Fruit fly (Drosophila melanogaster) Kc167 (cell line): Measurements from ENCODE around the gene CG8176.

ENCODE experiments used
- Myc ChIP-seq: fragments of >200 bp; optimal IDR thresholded peaks from 2 replicates; lab custom pipeline; 2017; ENCODE audit warnings: missing external identifiers
- Sin3A ChIP-seq: fragments of >200 bp; optimal IDR thresholded peaks from 2 replicates; lab custom pipeline; 2018; ENCODE audit warnings: missing external identifiers
- h ChIP-seq: fragments of >200 bp; optimal IDR thresholded peaks from 3 replicates; lab custom pipeline; 2018; ENCODE audit warnings: missing external identifiers
- insv ChIP-seq: fragments of >200 bp; optimal IDR thresholded peaks from 3 replicates; lab custom pipeline; 2018; ENCODE audit warnings: missing external identifiers
- psq ChIP-seq: fragments of >200 bp; optimal IDR thresholded peaks from 2 replicates; lab custom pipeline; 2017; ENCODE audit warnings: missing external identifiers
- ttk ChIP-seq: sonication (Bioruptor generic); optimal IDR thresholded peaks from 2 replicates; lab custom pipeline; 2017; ENCODE audit warnings: missing external identifiers

The CG8176 gene

DNA sequence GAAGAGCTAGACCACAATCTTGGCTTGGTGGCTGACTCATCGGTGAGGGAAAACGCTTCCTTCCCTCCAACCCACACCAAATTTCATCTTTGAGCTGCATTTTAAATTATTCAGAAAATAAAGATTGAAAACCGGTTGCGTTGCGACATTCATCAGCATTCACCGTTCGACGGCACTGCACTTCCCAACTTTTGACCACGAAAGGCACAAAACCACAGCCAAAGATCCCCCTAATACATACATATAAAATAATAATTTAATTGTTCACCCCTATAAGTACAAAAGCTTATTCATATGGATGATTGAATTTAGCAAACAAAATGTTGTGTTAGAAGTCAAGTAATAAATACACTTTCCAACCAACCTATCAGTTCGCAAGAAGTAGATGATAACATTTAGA lies 16.6 kb upstream of the CG8176 start:
- TF ChIP-seq ttk (lab: Kevin White, UChicago): no peak
- no peak for TF ChIP-seq Sin3A (lab: Kevin White, UChicago)
- no peak for TF ChIP-seq insv (lab: Kevin White, UChicago)
- TF ChIP-seq psq (lab: Kevin White, UChicago): no peak
- no peak for TF ChIP-seq Myc (lab: Kevin White, UChicago)
- no peak for TF ChIP-seq h (lab: Kevin White, UChicago)

DNA sequence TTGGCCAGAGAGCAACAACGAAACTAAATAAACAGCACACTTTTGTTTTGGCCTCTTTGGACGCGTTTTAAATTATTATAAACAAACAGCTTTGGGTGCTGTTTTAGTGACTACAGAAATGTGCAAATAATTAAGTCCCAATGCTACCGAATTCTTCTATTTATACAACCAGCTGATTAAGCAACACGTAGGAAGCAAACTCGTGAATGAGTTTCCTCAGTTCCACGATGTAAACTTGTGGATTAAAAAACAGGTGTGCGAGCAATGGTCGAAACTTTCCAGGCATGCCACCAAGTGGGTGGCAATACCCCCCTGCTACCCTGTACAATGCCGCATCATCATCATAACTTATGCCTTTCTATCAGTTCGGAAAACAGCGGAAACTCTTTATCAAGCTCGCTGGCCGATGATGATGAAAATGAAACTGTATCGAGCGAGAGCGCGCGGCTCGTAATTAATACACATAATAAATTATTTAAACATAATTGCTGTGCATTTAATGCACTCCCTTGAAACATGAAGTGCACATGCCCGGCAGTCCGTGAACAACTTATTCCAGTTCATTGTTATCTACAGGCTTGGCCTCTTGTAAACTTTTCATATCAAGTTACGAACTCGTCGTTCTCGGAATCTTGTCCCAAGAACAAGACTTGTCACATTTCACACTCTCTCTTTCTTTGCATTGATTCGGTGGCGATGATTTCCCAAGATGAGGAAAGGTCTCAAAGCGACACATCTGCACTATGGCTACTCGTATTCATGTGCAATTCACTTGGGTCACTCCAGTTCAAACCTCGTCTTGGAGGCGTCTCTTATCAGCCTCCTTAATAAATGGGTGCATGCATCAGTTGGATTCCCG lies 15.4 kb upstream of the CG8176 start:
- TF ChIP-seq h (lab: Kevin White, UChicago): no peak
- TF ChIP-seq psq (lab: Kevin White, UChicago): no peak
- no peak for TF ChIP-seq ttk (lab: Kevin White, UChicago)
- TF ChIP-seq Myc (lab: Kevin White, UChicago): no peak
- no peak for TF ChIP-seq insv (lab: Kevin White, UChicago)
- TF ChIP-seq Sin3A (lab: Kevin White, UChicago): no peak

DNA sequence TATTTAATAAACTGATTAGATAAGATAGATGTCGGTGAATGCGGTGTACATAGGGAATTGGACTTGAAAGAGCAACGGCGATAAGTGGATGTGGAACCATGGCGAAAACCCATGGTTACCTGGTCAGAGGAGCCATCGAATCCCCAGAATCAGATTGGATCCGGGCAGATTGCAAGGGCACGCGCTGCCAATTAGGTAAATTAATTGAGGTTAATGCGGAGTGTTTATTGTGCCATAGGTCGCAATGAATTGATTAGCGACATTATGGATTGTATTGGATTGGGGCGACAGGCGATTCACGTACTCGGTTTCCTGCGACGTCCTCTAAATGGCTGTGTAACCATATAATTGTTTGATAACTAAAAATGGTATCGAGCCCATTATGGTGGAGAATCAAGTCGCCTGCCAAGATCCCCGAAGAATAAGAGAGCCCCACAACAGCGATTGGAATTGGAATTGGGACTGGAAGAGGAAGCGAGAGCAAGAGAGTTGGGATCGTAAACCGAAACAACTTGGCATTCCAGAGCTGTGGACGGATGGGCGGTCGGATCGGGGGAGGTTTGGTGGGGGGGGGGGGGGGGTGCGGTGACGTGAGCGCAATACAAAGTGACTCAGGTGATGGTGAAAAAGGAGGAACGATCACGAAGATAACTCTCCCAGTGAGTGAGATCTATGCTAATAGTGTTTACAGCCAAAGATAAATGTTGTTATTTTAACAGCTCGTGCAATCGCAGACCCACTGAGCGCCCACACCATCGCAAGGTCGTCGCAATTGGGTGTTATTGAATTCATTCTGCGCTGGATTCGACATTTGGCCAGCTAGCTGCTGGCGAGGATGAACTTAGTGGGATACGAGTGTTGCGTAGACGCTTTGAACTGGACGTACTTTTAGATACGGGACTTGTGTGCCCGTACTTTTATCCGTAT lies 14.1 kb upstream of the CG8176 start:
- TF ChIP-seq Myc (lab: Kevin White, UChicago) (no peak), insv (lab: Kevin White, UChicago) (no peak), psq (lab: Kevin White, UChicago) (no peak), Sin3A (lab: Kevin White, UChicago) (no peak), ttk (lab: Kevin White, UChicago) (no peak), h (lab: Kevin White, UChicago) (no peak)

DNA sequence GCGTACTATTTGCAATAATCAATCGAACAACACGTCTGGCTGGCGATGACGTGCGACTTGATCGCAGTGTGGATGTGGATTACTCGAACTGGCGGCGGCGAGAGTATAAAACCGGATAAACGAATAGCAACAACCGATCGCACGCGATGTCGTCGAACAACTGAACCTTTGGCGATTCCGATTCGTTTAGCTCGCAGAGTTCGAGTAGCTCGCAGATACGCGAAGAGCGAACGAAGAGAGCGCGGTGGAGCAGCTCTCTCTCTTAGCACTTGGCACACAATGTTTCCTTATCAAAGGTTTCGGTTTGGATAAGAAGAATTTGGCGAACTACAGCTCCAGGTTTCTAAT lies 13.4 kb upstream of the CG8176 start, which contains the start of gene RhoL:
Gene RhoL (minus strand): TSS at position 166 of the 348 bp plus-strand sequence.
- TF ChIP-seq psq (lab: Kevin White, UChicago): no peak
- TF ChIP-seq insv (lab: Kevin White, UChicago): no peak
- TF ChIP-seq ttk (lab: Kevin White, UChicago): no peak
- TF ChIP-seq Myc (lab: Kevin White, UChicago): no peak
- no peak for TF ChIP-seq Sin3A (lab: Kevin White, UChicago)
- TF ChIP-seq h (lab: Kevin White, UChicago): no peak

DNA sequence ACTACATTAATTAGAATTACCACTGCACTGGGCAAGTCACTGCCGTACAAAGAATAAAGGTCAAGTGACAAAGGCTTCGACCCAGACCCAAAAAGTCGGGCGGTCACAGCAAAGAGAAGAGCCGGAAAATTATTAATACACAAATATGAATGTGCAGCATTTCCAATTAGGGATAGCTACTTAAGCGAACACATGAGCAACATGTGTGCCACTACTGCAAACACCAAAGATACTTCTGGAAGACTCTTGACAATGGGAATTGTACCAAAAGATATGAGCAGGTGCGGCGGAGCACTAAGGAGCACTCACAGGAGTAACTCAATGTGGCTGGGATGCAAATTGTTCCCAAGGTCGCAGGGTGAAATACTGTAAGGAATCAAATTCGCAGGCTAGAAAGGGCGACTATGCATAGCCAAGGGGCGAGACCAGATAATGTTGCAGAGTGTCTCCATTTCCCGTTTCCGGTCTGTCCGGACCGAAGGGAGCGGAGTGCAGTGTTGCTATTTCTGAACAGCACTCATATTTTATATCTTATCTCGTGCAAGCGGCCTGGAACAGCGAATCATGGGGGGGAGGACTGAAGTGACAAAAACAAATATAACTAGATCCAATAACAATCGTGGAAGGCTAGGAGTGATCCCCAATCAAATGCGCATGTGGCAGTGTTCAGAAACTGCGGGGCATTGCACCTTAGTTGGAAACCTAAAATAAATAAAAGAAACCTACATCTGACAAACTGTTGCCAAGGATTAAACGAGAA lies 12.3 kb upstream of the CG8176 start:
- no peak for TF ChIP-seq psq (lab: Kevin White, UChicago)

DNA sequence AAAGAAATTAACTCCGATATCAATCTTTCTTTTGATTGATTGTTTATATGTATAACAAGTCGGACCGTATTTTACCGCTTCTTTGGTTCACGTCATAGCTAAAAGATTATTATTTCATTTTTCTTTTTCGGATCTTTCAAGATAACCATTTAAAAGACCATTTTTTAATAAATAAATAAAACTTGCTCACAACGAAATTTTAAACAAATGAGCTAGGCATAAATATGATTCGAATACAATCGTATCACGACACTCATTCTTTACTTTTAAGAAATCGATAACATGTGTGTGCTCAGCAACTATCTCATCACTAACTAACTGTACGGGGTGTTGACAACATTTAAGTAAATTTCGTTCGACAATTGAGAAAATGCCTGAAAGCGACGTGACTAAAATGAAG lies 11.5 kb upstream of the CG8176 start, which contains the start of gene CG8149:
Gene CG8149 (plus strand): TSS at position 302 of the 400 bp plus-strand sequence.
- no peak for TF ChIP-seq ttk (lab: Kevin White, UChicago)

DNA sequence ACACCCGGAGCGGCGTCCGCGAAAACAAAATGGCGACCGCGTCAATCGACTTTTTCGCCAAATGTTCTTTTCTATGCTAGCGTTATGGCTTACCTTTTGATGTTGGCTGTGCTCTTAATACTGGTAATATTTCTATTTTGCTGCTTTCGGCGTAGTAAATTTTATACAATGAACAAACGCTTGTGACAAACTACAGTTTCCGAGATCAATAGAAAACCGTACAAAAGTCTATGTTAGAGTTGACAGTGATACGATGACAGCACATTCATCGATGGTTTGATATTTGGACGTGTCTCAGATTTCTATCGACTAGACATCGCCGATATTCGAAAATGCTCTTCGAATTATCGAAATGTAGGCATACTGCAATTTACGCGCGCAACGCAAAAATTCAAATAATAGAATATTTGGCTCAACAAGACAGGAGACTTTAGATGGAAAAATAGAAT lies 5.7 kb upstream of the CG8176 start, which contains the start of gene rump:
Gene rump (minus strand): TSS at position 255 of the 449 bp plus-strand sequence.
- TF ChIP-seq psq (lab: Kevin White, UChicago) (no peak), insv (lab: Kevin White, UChicago) (no peak), Myc (lab: Kevin White, UChicago) (no peak), h (lab: Kevin White, UChicago) (no peak), ttk (lab: Kevin White, UChicago) (no peak), Sin3A (lab: Kevin White, UChicago) (no peak)

DNA sequence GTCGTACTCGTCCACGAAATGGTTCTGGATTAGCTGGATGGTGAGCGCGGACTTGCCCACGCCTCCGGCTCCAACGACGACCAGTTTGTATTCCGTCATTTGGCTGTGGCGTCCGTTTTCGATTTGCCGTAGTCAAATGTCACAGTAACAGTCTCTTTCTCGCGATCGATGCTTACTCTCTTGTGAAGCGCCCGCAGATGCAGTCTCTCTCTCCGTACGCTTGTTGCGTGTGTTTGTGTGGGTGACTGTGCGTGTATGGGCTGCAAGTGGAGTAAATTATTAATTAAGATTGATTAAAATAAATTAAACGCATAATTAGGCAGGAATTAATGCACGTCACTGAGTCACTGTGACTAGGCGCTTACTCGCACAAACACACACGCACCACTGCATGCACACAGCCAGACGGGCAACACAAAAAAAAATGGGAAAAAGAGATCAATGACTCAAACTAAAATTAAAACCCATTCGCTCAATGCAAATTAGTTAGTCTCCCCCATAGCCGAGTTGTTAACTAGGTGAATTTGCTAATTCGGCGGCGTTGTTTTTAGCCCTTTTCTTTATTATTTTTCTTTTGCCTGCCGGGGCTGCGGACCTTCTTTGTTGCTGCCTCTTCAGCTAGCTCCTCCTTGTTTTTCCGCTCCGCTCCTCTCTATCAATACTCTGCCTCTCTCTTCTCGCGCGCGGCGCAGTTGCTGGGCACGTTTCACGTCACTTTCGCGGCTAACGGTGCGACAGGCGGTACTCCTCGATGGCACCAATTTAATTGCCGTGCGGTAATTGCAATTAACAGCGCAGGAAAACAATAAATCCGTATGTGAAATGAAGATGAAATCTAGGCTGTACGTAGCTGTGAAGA lies 3.4 kb upstream of the CG8176 start:
- TF ChIP-seq Sin3A (lab: Kevin White, UChicago): no peak
- TF ChIP-seq ttk (lab: Kevin White, UChicago): no peak
- no peak for TF ChIP-seq h (lab: Kevin White, UChicago)
- no peak for TF ChIP-seq Myc (lab: Kevin White, UChicago)
- no peak for TF ChIP-seq psq (lab: Kevin White, UChicago)
- TF ChIP-seq insv (lab: Kevin White, UChicago): no peak

DNA sequence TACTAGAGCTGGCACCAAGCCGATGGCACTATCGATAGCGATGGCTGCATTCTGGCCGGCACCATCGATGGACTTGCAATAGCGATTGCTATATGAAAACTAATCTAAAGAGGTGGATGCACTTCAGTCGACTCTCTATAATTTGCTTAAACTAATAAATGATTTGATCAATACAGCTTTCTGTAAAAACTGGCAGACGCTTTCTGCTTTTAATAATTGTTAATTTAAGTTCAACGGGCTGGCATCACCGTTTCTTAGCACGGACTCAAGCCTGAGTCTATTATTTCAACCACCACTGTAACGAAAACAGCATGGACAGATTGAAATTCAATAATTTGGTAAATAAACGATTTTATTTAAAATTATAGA lies 2.8 kb upstream of the CG8176 start, which contains the start of the genes Ras85D and Rlb1:
Gene Ras85D (minus strand): TSS at position 16 of the 369 bp plus-strand sequence.
Gene Rlb1 (plus strand): TSS at position 276 of the 369 bp plus-strand sequence.
- no peak for TF ChIP-seq Myc (lab: Kevin White, UChicago)
- TF ChIP-seq h (lab: Kevin White, UChicago): no peak
- no peak for TF ChIP-seq Sin3A (lab: Kevin White, UChicago)
- no peak for TF ChIP-seq insv (lab: Kevin White, UChicago)
- no peak for TF ChIP-seq psq (lab: Kevin White, UChicago)
- no peak for TF ChIP-seq ttk (lab: Kevin White, UChicago)

DNA sequence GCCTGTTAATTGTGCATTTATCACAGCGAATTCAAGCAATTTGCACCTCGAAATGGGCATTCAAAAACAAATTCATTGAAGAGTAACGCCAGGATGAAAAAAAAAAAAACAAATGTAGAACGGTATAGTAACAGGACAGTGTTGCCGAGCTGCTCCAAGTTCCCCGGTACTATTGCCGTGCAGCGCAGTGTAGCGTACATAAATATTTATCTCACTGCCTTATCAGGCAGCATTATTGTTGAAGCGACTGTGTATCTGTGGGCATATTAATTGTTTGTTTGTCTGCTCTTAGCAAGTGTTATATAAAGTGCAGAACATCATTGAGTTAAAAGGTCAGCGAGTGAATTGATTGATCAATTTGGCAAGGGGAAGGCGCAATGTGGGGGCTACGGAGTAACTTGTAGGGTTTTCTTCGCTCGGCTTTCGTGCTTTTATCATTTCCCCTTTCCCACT lies 619 bp downstream of the CG8176 start:
- TF ChIP-seq psq (lab: Kevin White, UChicago) (no peak), Myc (lab: Kevin White, UChicago) (no peak), ttk (lab: Kevin White, UChicago) (no peak), insv (lab: Kevin White, UChicago) (no peak), h (lab: Kevin White, UChicago) (no peak), Sin3A (lab: Kevin White, UChicago) (no peak)
